Worm (Caenorhabditis elegans) whole organism, L4 larva: ENCODE data around the gene M28.4.

Experiments used
- F10B5.3 ChIP-seq: sonication (generic microtip); optimal IDR thresholded peaks from 2 replicates; lab custom pipeline; 2016; ENCODE audit warnings: mild to moderate bottlenecking, missing genetic modification characterization, missing compliant biosample characterization
- F37D6.2 ChIP-seq: sonication (generic microtip); optimal IDR thresholded peaks from 2 replicates; lab custom pipeline; 2016; ENCODE audit warnings: mild to moderate bottlenecking, missing genetic modification characterization, missing compliant biosample characterization
- F49E8.2 ChIP-seq: sonication (generic microtip); optimal IDR thresholded peaks from 2 replicates; lab custom pipeline; 2016; ENCODE audit warnings: missing compliant biosample characterization, mild to moderate bottlenecking, missing genetic modification characterization, borderline replicate concordance
- Y105C5A.15 ChIP-seq: fragments of 200-800 bp; sonication (Bioruptor generic); IDR thresholded peaks from 2 replicates; pipeline ENCODE4 v1.3.6; 2022; ENCODE audit warnings: missing genetic modification characterization, missing compliant biosample characterization
- ZK337.2 ChIP-seq: fragments of 200-800 bp; sonication (Bioruptor generic); IDR thresholded peaks from 2 replicates; pipeline ENCODE4 v1.3.6; 2022; ENCODE audit warnings: missing genetic modification reagents, missing genetic modification characterization, missing compliant biosample characterization
- aha-1 ChIP-seq: fragments of 150-350 bp; peaks from one replicate; lab custom pipeline; 2014; ENCODE audit warnings: missing biosample characterization, missing genetic modification characterization
- aly-2 ChIP-seq: sonication (generic microtip); optimal IDR thresholded peaks from 2 replicates; lab custom pipeline; 2018; ENCODE audit warnings: missing biosample characterization, missing genetic modification characterization
- ceh-20 ChIP-seq: fragments of 200-800 bp; sonication (Bioruptor generic); IDR thresholded peaks from 2 replicates; pipeline ENCODE4 v1.3.6; 2022; ENCODE audit warnings: missing genetic modification reagents, missing genetic modification characterization, missing compliant biosample characterization
- ceh-44 ChIP-seq: fragments of 200-800 bp; sonication (Bioruptor generic); IDR thresholded peaks from 2 replicates; pipeline ENCODE4 v1.3.6; 2022; ENCODE audit warnings: missing genetic modification reagents, missing genetic modification characterization, missing compliant biosample characterization
- ceh-62 ChIP-seq: sonication (generic microtip); optimal IDR thresholded peaks from 2 replicates; lab custom pipeline; 2017; ENCODE audit warnings: missing biosample characterization, missing genetic modification characterization
- ceh-82 ChIP-seq: sonication (generic microtip); optimal IDR thresholded peaks from 2 replicates; lab custom pipeline; 2017; ENCODE audit warnings: missing biosample characterization, missing genetic modification characterization
- ctbp-1 ChIP-seq: fragments of 200-800 bp; sonication (Bioruptor generic); IDR thresholded peaks from 2 replicates; pipeline ENCODE4 v1.3.6; 2022; ENCODE audit warnings: missing genetic modification reagents, missing genetic modification characterization, missing compliant biosample characterization
- daf-16 ChIP-seq, 3 experiments: sonication (generic microtip); optimal IDR thresholded peaks; 2 replicates each; lab custom pipeline; 2016 to 2017; ENCODE audit warnings: missing genetic modification characterization in 3 of 3, missing genetic modification reagents in 3 of 3, mild to moderate bottlenecking in 2 of 3, missing compliant biosample characterization in 2 of 3, missing biosample characterization in 1 of 3, moderate library complexity in 1 of 3
- dmd-6 ChIP-seq: fragments of 200-800 bp; sonication (Bioruptor generic); IDR thresholded peaks from 2 replicates; pipeline ENCODE4 v1.3.6; 2022; ENCODE audit warnings: missing genetic modification reagents, missing genetic modification characterization, missing compliant biosample characterization
- gei-8 ChIP-seq: fragments of 200-800 bp; sonication (Bioruptor generic); optimal IDR thresholded peaks from 2 replicates; lab custom pipeline; 2018; ENCODE audit warnings: mild to moderate bottlenecking, missing genetic modification characterization, missing compliant biosample characterization
- hif-1 ChIP-seq, 2 experiments: sonication (generic microtip); optimal IDR thresholded peaks; 2 replicates each; lab custom pipeline; 2016 to 2017; ENCODE audit warnings: missing compliant biosample characterization in 2 of 2, missing genetic modification characterization in 2 of 2, missing genetic modification reagents in 2 of 2, missing genotype in 2 of 2, mild to moderate bottlenecking in 1 of 2
- hlh-11 ChIP-seq: fragments of 200-800 bp; sonication (Bioruptor generic); optimal IDR thresholded peaks from 2 replicates; lab custom pipeline; 2018; ENCODE audit warnings: mild to moderate bottlenecking, missing genetic modification characterization, missing compliant biosample characterization
- lin-1 ChIP-seq: fragments of 200-800 bp; sonication (Bioruptor generic); IDR thresholded peaks from 2 replicates; pipeline ENCODE4 v1.3.6; 2022; ENCODE audit warnings: missing genetic modification reagents, missing genetic modification characterization, missing compliant biosample characterization
- lin-38 ChIP-seq: fragments of 200-800 bp; sonication (Bioruptor generic); IDR thresholded peaks from 2 replicates; pipeline ENCODE4 v1.3.6; 2022; ENCODE audit warnings: missing genetic modification reagents, missing genetic modification characterization, missing compliant biosample characterization
- lin-39 ChIP-seq: fragments of 150-350 bp; optimal IDR thresholded peaks from 2 replicates; lab custom pipeline; 2014; ENCODE audit warnings: missing biosample characterization, missing genetic modification reagents, missing genetic modification characterization
- madf-9 ChIP-seq: fragments of 200-800 bp; sonication (Bioruptor generic); conservative IDR thresholded peaks from 2 replicates; pipeline ENCODE4 v1.3.6; 2022; ENCODE audit warnings: missing genetic modification reagents, missing genetic modification characterization, missing compliant biosample characterization
- mdl-1 ChIP-seq, 2 experiments: fragments of 150-350 bp in 1 of 2; sonication (generic microtip) in 1 of 2; optimal IDR thresholded peaks; 2 replicates each; lab custom pipeline; 2014 to 2017; ENCODE audit warnings: missing biosample characterization in 2 of 2, missing genetic modification characterization in 2 of 2
- mxl-3 ChIP-seq: fragments of 200-800 bp; sonication (Bioruptor generic); optimal IDR thresholded peaks from 2 replicates; lab custom pipeline; 2018; ENCODE audit warnings: mild to moderate bottlenecking, missing genetic modification characterization, missing compliant biosample characterization
- nhr-111 ChIP-seq: fragments of 200-800 bp; sonication (Bioruptor generic); optimal IDR thresholded peaks from 2 replicates; lab custom pipeline; 2018; ENCODE audit warnings: mild to moderate bottlenecking, missing genetic modification characterization, missing compliant biosample characterization
- nhr-237 ChIP-seq: sonication (generic microtip); optimal IDR thresholded peaks from 2 replicates; lab custom pipeline; 2017; ENCODE audit warnings: missing biosample characterization, missing genetic modification characterization
- nhr-28 ChIP-seq: fragments of 150-350 bp; optimal IDR thresholded peaks from 2 replicates; lab custom pipeline; 2014; ENCODE audit warnings: missing biosample characterization, missing genetic modification characterization
- nhr-41 ChIP-seq: fragments of 200-800 bp; sonication (Bioruptor generic); IDR thresholded peaks from 2 replicates; pipeline ENCODE4 v1.3.6; 2022; ENCODE audit warnings: missing genetic modification reagents, missing genetic modification characterization, missing compliant biosample characterization
- nhr-48 ChIP-seq: sonication (generic microtip); optimal IDR thresholded peaks from 2 replicates; lab custom pipeline; 2016; ENCODE audit warnings: mild to moderate bottlenecking, missing genetic modification characterization, missing compliant biosample characterization
- nhr-6 ChIP-seq: fragments of 150-350 bp; optimal IDR thresholded peaks from 2 replicates; lab custom pipeline; 2014; ENCODE audit warnings: missing biosample characterization, missing genetic modification characterization
- pha-4 ChIP-seq, 2 experiments: fragments of 150-350 bp in 1 of 2; fragments of 200-800 bp in 1 of 2; sonication (Bioruptor generic) in 1 of 2; IDR thresholded peaks in 1 of 2; optimal IDR thresholded peaks in 1 of 2; 2 replicates each; pipeline versions ENCODE4 v1.3.6 to Lab custom; 2014 to 2022; ENCODE audit warnings: missing genetic modification characterization in 2 of 2, missing genetic modification reagents in 2 of 2, missing biosample characterization in 1 of 2, missing compliant biosample characterization in 1 of 2
- php-3 ChIP-seq: fragments of 200-800 bp; sonication (Bioruptor generic); IDR thresholded peaks from 2 replicates; pipeline ENCODE4 v1.3.6; 2022; ENCODE audit warnings: missing genetic modification reagents, missing genetic modification characterization, missing compliant biosample characterization
- rbr-2 ChIP-seq: sonication (generic microtip); optimal IDR thresholded peaks from 2 replicates; lab custom pipeline; 2016; ENCODE audit warnings: missing genotype, missing genetic modification characterization, missing compliant biosample characterization
- saeg-2 ChIP-seq: fragments of 200-800 bp; sonication (Bioruptor generic); IDR thresholded peaks from 2 replicates; pipeline ENCODE4 v1.3.6; 2022; ENCODE audit warnings: missing genetic modification reagents, missing genetic modification characterization, missing compliant biosample characterization
- skn-1 ChIP-seq: fragments of 150-350 bp; optimal IDR thresholded peaks from 2 replicates; lab custom pipeline; 2014; ENCODE audit warnings: missing biosample characterization, missing genetic modification characterization
- spr-3 ChIP-seq: fragments of 200-800 bp; sonication (Bioruptor generic); optimal IDR thresholded peaks from 2 replicates; lab custom pipeline; 2018; ENCODE audit warnings: mild to moderate bottlenecking, missing genetic modification characterization, missing compliant biosample characterization
- tra-1 ChIP-seq: fragments of 200-800 bp; sonication (Bioruptor generic); IDR thresholded peaks from 2 replicates; pipeline ENCODE4 v1.3.6; 2022; ENCODE audit warnings: missing genetic modification reagents, missing genetic modification characterization, missing compliant biosample characterization
- unc-39 ChIP-seq: sonication (generic microtip); optimal IDR thresholded peaks from 2 replicates; lab custom pipeline; 2017; ENCODE audit warnings: missing biosample characterization, missing genetic modification characterization
- zip-2 ChIP-seq: fragments of 150-350 bp; optimal IDR thresholded peaks from 2 replicates; lab custom pipeline; 2014; ENCODE audit warnings: missing biosample characterization, missing genetic modification characterization
- ztf-11 ChIP-seq: fragments of 150-350 bp; optimal IDR thresholded peaks from 2 replicates; lab custom pipeline; 2014; ENCODE audit warnings: missing biosample characterization, missing genetic modification characterization

M28.4 gene

ce11 chrII:10680614-10681013 is 37.1 kb downstream of the M28.4 start:
- TF ChIP-seq F37D6.2 (tag; lab: Kevin White, UChicago) (no peak), nhr-41 (GFP tag; lab: Robert Waterston, UW) (no peak), aha-1 (tag; lab: Kevin White, UChicago) (peak; percentile 66), tra-1 (GFP tag; lab: Robert Waterston, UW) (no peak)

ce11 chrII:10684954-10685353 is 41.5 kb downstream of the M28.4 start:
- TF ChIP-seq saeg-2 (GFP tag; lab: Robert Waterston, UW) (no peak), Y105C5A.15 (GFP tag; lab: Robert Waterston, UW) (no peak), nhr-237 (no peak), rbr-2 (tag; lab: Kevin White, UChicago) (no peak), zip-2 (no peak), unc-39 (tag; lab: Kevin White, UChicago) (no peak), ceh-20 (GFP tag; lab: Robert Waterston, UW) (no peak), aha-1 (tag; lab: Kevin White, UChicago) (peak; percentile 91)

- TF ChIP-seq hlh-11 (tag; lab: Kevin White, UChicago): peak; percentile 59
- no peak for TF ChIP-seq zip-2
- no peak for TF ChIP-seq daf-16 (GFP tag; optimal IDR thresholded peaks at IDR 0.05; lab: Kevin White, UChicago)
- peak; percentile 31 for TF ChIP-seq daf-16 (tag; optimal IDR thresholded peaks at IDR 0.05; lab: Kevin White, UChicago)
- peak; percentile 50 for TF ChIP-seq mxl-3 (GFP tag; lab: Kevin White, UChicago)
- TF ChIP-seq nhr-111: no peak
- TF ChIP-seq aly-2 (tag; lab: Kevin White, UChicago): no peak
- peak in 1 of 2 experiments; percentile 73 for TF ChIP-seq hif-1 (tag; optimal IDR thresholded peaks at IDR 0.05; lab: Kevin White, UChicago)
- peak in 1 of 2 experiments; percentile 73 for TF ChIP-seq mdl-1 (tag; optimal IDR thresholded peaks at IDR 0.05; lab: Kevin White, UChicago)
- no peak for TF ChIP-seq nhr-6 (tag; lab: Kevin White, UChicago)
- TF ChIP-seq nhr-48 (tag; lab: Kevin White, UChicago): peak; percentile 32
- TF ChIP-seq ZK337.2 (GFP tag; lab: Robert Waterston, UW): no peak
- TF ChIP-seq ceh-20 (GFP tag; lab: Robert Waterston, UW): no peak
- no peak; the same call in 1 of the 2 replicates for TF ChIP-seq dmd-6
- peak; percentile 73 for TF ChIP-seq madf-9 (GFP tag; lab: Robert Waterston, UW)
- TF ChIP-seq nhr-28 (tag; lab: Kevin White, UChicago): peak; percentile 99
- no peak for TF ChIP-seq F10B5.3 (tag; lab: Kevin White, UChicago)
- TF ChIP-seq spr-3: no peak
- TF ChIP-seq ceh-82 (tag; lab: Kevin White, UChicago): no peak
- no peak for TF ChIP-seq unc-39 (tag; lab: Kevin White, UChicago)
- no peak for TF ChIP-seq ceh-44 (GFP tag; lab: Robert Waterston, UW)
- TF ChIP-seq lin-1 (GFP tag; lab: Robert Waterston, UW): no peak
- TF ChIP-seq php-3 (GFP tag; lab: Robert Waterston, UW): 0 out of 2 replicates have a peak, but pooled peaks have one; percentile 22
Observed at ce11 chrII:10693655-10694054, 50.2 kb downstream of the M28.4 start, which contains the start of gene gbh-1. Gene gbh-1 (minus strand): TSS chrII:10693803.

- TF ChIP-seq mxl-3 (GFP tag; lab: Kevin White, UChicago) (no peak), F49E8.2 (tag; lab: Kevin White, UChicago) (no peak), gei-8 (GFP tag; lab: Kevin White, UChicago) (no peak), ztf-11 (tag; lab: Kevin White, UChicago) (no peak), aly-2 (tag; lab: Kevin White, UChicago) (no peak), pha-4 (GFP tag; IDR thresholded peaks at IDR 0.05; lab: Robert Waterston, UW) (no peak), pha-4 (tag; optimal IDR thresholded peaks at IDR 0.05; lab: Kevin White, UChicago) (no peak), lin-1 (GFP tag; lab: Robert Waterston, UW) (no peak), lin-39 (no peak), ceh-62 (tag; lab: Kevin White, UChicago) (no peak), php-3 (GFP tag; lab: Robert Waterston, UW) (no peak), ctbp-1 (GFP tag; lab: Robert Waterston, UW) (no peak), lin-38 (GFP tag; lab: Robert Waterston, UW) (no peak), skn-1 (tag; lab: Kevin White, UChicago) (no peak), ceh-44 (GFP tag; lab: Robert Waterston, UW) (no peak)
Observed at ce11 chrII:10694713-10695112, 51.2 kb downstream of the M28.4 start, which contains the start of gene lgc-57. Gene lgc-57 (plus strand): TSS chrII:10695013.
